Fruit fly (Drosophila melanogaster) whole organism, adult: ENCODE results near the gene Grip71.

Experiments
- CG11617 ChIP-seq: fragments of 200-800 bp; sonication (Bioruptor generic); optimal IDR thresholded peaks from 2 replicates; lab custom pipeline; 2017; ENCODE audit warnings: mild to moderate bottlenecking, missing biosample characterization, missing genetic modification reagents, missing genetic modification characterization
- CG12768 ChIP-seq: fragments of 200-800 bp; sonication (Bioruptor generic); optimal IDR thresholded peaks from 2 replicates; lab custom pipeline; 2017; ENCODE audit warnings: missing biosample characterization, missing genetic modification characterization, mild to moderate bottlenecking, moderate library complexity, missing genetic modification reagents
- CG14711 ChIP-seq: fragments of 200-800 bp; sonication (Bioruptor generic); optimal IDR thresholded peaks from 2 replicates; lab custom pipeline; 2018; ENCODE audit warnings: missing biosample characterization, mild to moderate bottlenecking, missing genetic modification characterization, moderate library complexity
- CG1620 ChIP-seq: fragments of 200-800 bp; sonication (Bioruptor generic); optimal IDR thresholded peaks from 2 replicates; lab custom pipeline; 2016; ENCODE audit warnings: missing biosample characterization, missing genetic modification characterization
- CG33017 ChIP-seq: fragments of 200-800 bp; sonication (Bioruptor generic); optimal IDR thresholded peaks from 2 replicates; lab custom pipeline; 2018; ENCODE audit warnings: missing biosample characterization, mild to moderate bottlenecking, missing genetic modification characterization, moderate library complexity
- CG5204 ChIP-seq: fragments of 200-800 bp; sonication (Bioruptor generic); optimal IDR thresholded peaks from 2 replicates; lab custom pipeline; 2016; ENCODE audit warnings: missing biosample characterization, missing genetic modification characterization
- CG7045 ChIP-seq: fragments of 200-800 bp; sonication (Bioruptor generic); optimal IDR thresholded peaks from 2 replicates; lab custom pipeline; 2017; ENCODE audit warnings: missing biosample characterization, mild to moderate bottlenecking, missing genetic modification characterization
- CG7101 ChIP-seq: fragments of 200-800 bp; sonication (Bioruptor generic); optimal IDR thresholded peaks from 2 replicates; lab custom pipeline; 2018; ENCODE audit warnings: missing biosample characterization, mild to moderate bottlenecking, missing genetic modification characterization, moderate library complexity
- Clk ChIP-seq: fragments of 200-800 bp; sonication (Bioruptor generic); optimal IDR thresholded peaks from 2 replicates; lab custom pipeline; 2017; ENCODE audit warnings: missing biosample characterization, missing genetic modification characterization
- Crg-1 ChIP-seq: fragments of 200-800 bp; sonication (Bioruptor generic); optimal IDR thresholded peaks from 2 replicates; lab custom pipeline; 2016; ENCODE audit warnings: missing biosample characterization, missing genetic modification characterization
- Hr96 ChIP-seq: fragments of 200-800 bp; sonication (Bioruptor generic); optimal IDR thresholded peaks from 2 replicates; lab custom pipeline; 2016; ENCODE audit warnings: missing biosample characterization, missing genetic modification characterization
- Mnt ChIP-seq: fragments of 200-800 bp; sonication (Bioruptor generic); optimal IDR thresholded peaks from 2 replicates; lab custom pipeline; 2016; ENCODE audit warnings: missing biosample characterization, mild to moderate bottlenecking, missing genetic modification characterization
- bab1 ChIP-seq: fragments of 200-800 bp; sonication (Bioruptor generic); optimal IDR thresholded peaks from 3 replicates; lab custom pipeline; 2019; ENCODE audit warnings: missing biosample characterization, mild to moderate bottlenecking, missing genetic modification characterization, moderate library complexity
- cic ChIP-seq: fragments of 200-800 bp; sonication (Bioruptor generic); optimal IDR thresholded peaks from 2 replicates; lab custom pipeline; 2017; ENCODE audit warnings: missing biosample characterization, mild to moderate bottlenecking, missing genetic modification characterization, moderate library complexity
- cnc ChIP-seq, 2 experiments: fragments of >200 bp; optimal IDR thresholded peaks; 2 replicates each; lab custom pipeline; 2017
- kay ChIP-seq: fragments of 200-800 bp; sonication (Bioruptor generic); peaks from one replicate; lab custom pipeline; 2016; ENCODE audit warnings: missing biosample characterization, missing genetic modification characterization, borderline replicate concordance
- ovo ChIP-seq: fragments of 200-800 bp; sonication (Bioruptor generic); optimal IDR thresholded peaks from 2 replicates; lab custom pipeline; 2016; ENCODE audit warnings: missing biosample characterization, missing genetic modification characterization
- pad ChIP-seq: fragments of 200-800 bp; sonication (Bioruptor generic); optimal IDR thresholded peaks from 3 replicates; lab custom pipeline; 2017; ENCODE audit warnings: missing biosample characterization, missing genetic modification characterization, mild to moderate bottlenecking, moderate library complexity, missing genetic modification reagents
- tj ChIP-seq: fragments of 200-800 bp; sonication (Bioruptor generic); optimal IDR thresholded peaks from 3 replicates; lab custom pipeline; 2017; ENCODE audit warnings: missing biosample characterization, mild to moderate bottlenecking, missing genetic modification characterization, moderate library complexity
- toe ChIP-seq: fragments of 200-800 bp; sonication (Bioruptor generic); optimal IDR thresholded peaks from 2 replicates; lab custom pipeline; 2016; ENCODE audit warnings: missing biosample characterization, missing genetic modification characterization

The Grip71 gene

DNA sequence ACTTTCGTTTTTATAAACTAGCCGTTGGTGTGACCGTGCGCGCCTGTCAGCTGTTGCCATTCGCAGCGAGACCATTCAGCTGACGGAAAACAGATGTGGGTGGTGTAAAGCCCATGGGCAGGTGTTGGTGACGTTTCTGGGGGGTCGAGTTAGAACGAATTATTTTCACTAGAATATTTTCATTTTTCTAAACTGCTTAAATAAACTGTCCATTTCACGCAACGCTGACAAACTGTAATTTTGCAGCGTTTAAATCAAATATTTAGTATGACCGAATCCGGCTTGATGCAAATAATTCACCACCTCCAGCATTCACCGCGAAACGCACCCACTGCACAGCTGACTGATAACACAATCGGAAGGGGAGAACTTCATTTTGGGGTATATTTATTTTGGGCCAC lies 13.2 kb upstream of the Grip71 start, which contains the start of the genes CG10383 and CG10338:
Gene CG10383 (minus strand): TSS at position 199 of the 401 bp plus-strand sequence.
Gene CG10338 (plus strand): TSS at position 261 of the 401 bp plus-strand sequence.
- TF ChIP-seq CG33017 (peak; percentile 79), pad (GFP tag; lab: Kevin White, UChicago) (peak; percentile 69), ovo (GFP tag; lab: Kevin White, UChicago) (peak; percentile 54), CG12768 (peak; percentile 87), Clk (peak; percentile 65), Mnt (GFP tag; lab: Kevin White, UChicago) (peak; percentile 85), Hr96 (peak; percentile 84), CG11617 (peak; percentile 87), CG7101 (peak; percentile 89), kay (GFP tag; lab: Kevin White, UChicago) (no peak), toe (GFP tag; lab: Kevin White, UChicago) (no peak), tj (GFP tag; lab: Kevin White, UChicago) (peak; percentile 55), cic (GFP tag; lab: Kevin White, UChicago) (peak; percentile 64), Crg-1 (GFP tag; lab: Kevin White, UChicago) (peak; percentile 88), CG1620 (peak; percentile 87), cnc (optimal IDR thresholded peaks at IDR 0.05; lab: Kevin White, UChicago) (no peak), CG5204 (GFP tag; lab: Kevin White, UChicago) (no peak), CG7045 (GFP tag; lab: Kevin White, UChicago) (peak; percentile 69), CG14711 (tag; lab: Kevin White, UChicago) (peak; percentile 83), bab1 (GFP tag; lab: Kevin White, UChicago) (peak; percentile 87)

- no peak for TF ChIP-seq CG1620
- TF ChIP-seq Crg-1 (GFP tag; lab: Kevin White, UChicago): no peak
- TF ChIP-seq tj (GFP tag; lab: Kevin White, UChicago): no peak
- TF ChIP-seq kay (GFP tag; lab: Kevin White, UChicago): no peak
- TF ChIP-seq Clk: no peak
- no peak for TF ChIP-seq CG5204 (GFP tag; lab: Kevin White, UChicago)
- no peak for TF ChIP-seq CG14711 (tag; lab: Kevin White, UChicago)
- TF ChIP-seq CG7101: no peak
- peak; percentile 39 for TF ChIP-seq CG11617
- TF ChIP-seq Mnt (GFP tag; lab: Kevin White, UChicago): peak; percentile 99
- TF ChIP-seq bab1 (GFP tag; lab: Kevin White, UChicago): peak; percentile 38
- no peak for TF ChIP-seq Hr96
Measured at dm6 chr2L:18698559-18699130, 10.0 kb upstream of the Grip71 start, which contains the start of gene CG10341. Gene CG10341 (plus strand): TSS chr2L:18698714.

- TF ChIP-seq cnc (optimal IDR thresholded peaks at IDR 0.05; lab: Kevin White, UChicago) (no peak), Crg-1 (GFP tag; lab: Kevin White, UChicago) (peak; percentile 70), toe (GFP tag; lab: Kevin White, UChicago) (no peak), kay (GFP tag; lab: Kevin White, UChicago) (no peak), CG33017 (peak; percentile 85), Clk (peak; percentile 61), CG7045 (GFP tag; lab: Kevin White, UChicago) (peak; percentile 89), ovo (GFP tag; lab: Kevin White, UChicago) (peak; percentile 69), bab1 (GFP tag; lab: Kevin White, UChicago) (peak; percentile 83), Mnt (GFP tag; lab: Kevin White, UChicago) (peak; percentile 52), CG1620 (peak; percentile 64), CG7101 (peak; percentile 91), CG12768 (peak; percentile 84), tj (GFP tag; lab: Kevin White, UChicago) (peak; percentile 70), Hr96 (no peak), cic (GFP tag; lab: Kevin White, UChicago) (peak; percentile 48), pad (GFP tag; lab: Kevin White, UChicago) (peak; percentile 74), CG14711 (tag; lab: Kevin White, UChicago) (peak; percentile 76), CG5204 (GFP tag; lab: Kevin White, UChicago) (no peak), CG11617 (peak; percentile 89)
Measured at dm6 chr2L:18702721-18703488, 5.7 kb upstream of the Grip71 start, which contains the start of the genes CG10376 and CG10343. Gene CG10376 (minus strand): TSS chr2L:18703105. Gene CG10343 (plus strand): TSS chr2L:18703473.

- peak; percentile 30 for TF ChIP-seq cic (GFP tag; lab: Kevin White, UChicago)
- peak; percentile 75 for TF ChIP-seq ovo (GFP tag; lab: Kevin White, UChicago)
- TF ChIP-seq CG12768: peak; percentile 78
- peak; percentile 93 for TF ChIP-seq Crg-1 (GFP tag; lab: Kevin White, UChicago)
- peak; percentile 82 for TF ChIP-seq tj (GFP tag; lab: Kevin White, UChicago)
- TF ChIP-seq CG11617: peak; percentile 88
- TF ChIP-seq Hr96: no peak
- TF ChIP-seq bab1 (GFP tag; lab: Kevin White, UChicago): peak; percentile 82
- TF ChIP-seq CG14711 (tag; lab: Kevin White, UChicago): peak; percentile 71
- peak; percentile 63 for TF ChIP-seq pad (GFP tag; lab: Kevin White, UChicago)
- peak; percentile 94 for TF ChIP-seq CG7101
- TF ChIP-seq CG1620: peak; percentile 94
- TF ChIP-seq cnc (optimal IDR thresholded peaks at IDR 0.05; lab: Kevin White, UChicago): no peak
- peak; percentile 89 for TF ChIP-seq CG33017
- TF ChIP-seq Mnt (GFP tag; lab: Kevin White, UChicago): peak; percentile 94
- TF ChIP-seq CG7045 (GFP tag; lab: Kevin White, UChicago): peak; percentile 72
- TF ChIP-seq toe (GFP tag; lab: Kevin White, UChicago): peak; percentile 91
- no peak for TF ChIP-seq CG5204 (GFP tag; lab: Kevin White, UChicago)
- TF ChIP-seq Clk: peak; percentile 84
- TF ChIP-seq kay (GFP tag; lab: Kevin White, UChicago): no peak
Measured at dm6 chr2L:18705617-18706046, 3.0 kb upstream of the Grip71 start, which contains the start of gene Jwa. Gene Jwa (minus strand): TSS chr2L:18705703.
